Worm (Caenorhabditis elegans): ENCODE measurements around the gene ZK1290.5.

DNA sequence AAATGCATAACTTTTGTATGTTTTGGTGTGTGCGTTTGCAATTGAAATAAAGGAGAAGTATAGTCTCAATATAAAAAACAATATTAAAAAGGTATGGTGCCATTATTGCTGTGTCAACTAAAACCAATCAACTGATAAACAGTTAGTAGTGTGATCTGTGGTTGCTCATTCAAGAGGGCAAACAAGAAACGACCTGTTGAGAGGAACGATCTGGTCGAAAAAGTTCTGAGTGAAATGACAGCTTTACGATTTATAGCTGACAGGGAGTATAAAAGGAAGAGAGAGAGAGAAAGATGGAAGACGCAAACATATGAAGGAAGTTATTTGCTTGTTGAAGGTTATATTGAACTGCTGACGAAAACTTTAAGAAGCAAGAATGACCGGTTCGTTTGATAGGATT is 28.5 kb downstream of the ZK1290.5 start:
- TF ChIP-seq lin-38 (GFP tag; IDR thresholded peaks at IDR 0.05): no peak
- no peak for TF ChIP-seq lin-39 (tag; optimal IDR thresholded peaks at IDR 0.05)
- no peak for TF ChIP-seq lsy-2 (tag; optimal IDR thresholded peaks at IDR 0.05)
- peak in 1 of 2 experiments; percentile 94 for TF ChIP-seq unc-62 (GFP tag; optimal IDR thresholded peaks at IDR 0.05 in 1 of 2)
- TF ChIP-seq unc-62 (tag; optimal IDR thresholded peaks at IDR 0.05): no peak
- TF ChIP-seq unc-130 (GFP tag; optimal IDR thresholded peaks at IDR 0.05): no peak
- TF ChIP-seq pha-4 (GFP tag; IDR thresholded peaks at IDR 0.05): no peak
- TF ChIP-seq pha-4 (tag; optimal IDR thresholded peaks at IDR 0.05): no peak
- TF ChIP-seq arid-1 (GFP tag; conservative IDR thresholded peaks at IDR 0.05): no peak
- TF ChIP-seq lin-15B (tag; optimal IDR thresholded peaks at IDR 0.05): no peak
- TF ChIP-seq snpc-4 (tag; optimal IDR thresholded peaks at IDR 0.05): no peak
